Worm (Caenorhabditis elegans) whole organism, L4 larva: Measurements from ENCODE around the gene F56H9.8.

Source experiments
- ceh-20 ChIP-seq: fragments of 200-800 bp; sonication (Bioruptor generic); IDR thresholded peaks from 2 replicates; pipeline ENCODE4 v1.3.6; 2022; ENCODE audit warnings: missing genetic modification reagents, missing genetic modification characterization, missing compliant biosample characterization
- lin-15B ChIP-seq: fragments of 150-350 bp; sonication (generic microtip); optimal IDR thresholded peaks from 3 replicates; lab custom pipeline; 2014; ENCODE audit warnings: missing biosample characterization, missing genetic modification characterization
- lin-39 ChIP-seq: fragments of 150-350 bp; optimal IDR thresholded peaks from 2 replicates; lab custom pipeline; 2014; ENCODE audit warnings: missing biosample characterization, missing genetic modification reagents, missing genetic modification characterization
- mdl-1 ChIP-seq, 2 experiments: fragments of 150-350 bp in 1 of 2; sonication (generic microtip) in 1 of 2; optimal IDR thresholded peaks; 2 replicates each; lab custom pipeline; 2014 to 2017; ENCODE audit warnings: missing biosample characterization in 2 of 2, missing genetic modification characterization in 2 of 2

ce11 chrV:12695968-12696367, 51.4 kb downstream of the F56H9.8 start, which contains the start of gene K10C8.4:
- TF ChIP-seq mdl-1 (tag; optimal IDR thresholded peaks at IDR 0.05; lab: Kevin White, UChicago) (no peak), ceh-20 (no peak), lin-39 (tag; lab: Kevin White, UChicago) (no peak), lin-15B (tag; lab: Kevin White, UChicago) (no peak)
